Worm (Caenorhabditis elegans) whole organism, L1 larva: Measurements from ENCODE around the gene F13C5.5.

ENCODE experiments used
- Y116A8C.19 ChIP-seq: sonication (generic microtip); optimal IDR thresholded peaks from 2 replicates; lab custom pipeline; 2016; ENCODE audit warnings: missing compliant biosample characterization, missing genetic modification characterization, borderline replicate concordance
- aha-1 ChIP-seq: fragments of 150-350 bp; optimal IDR thresholded peaks from 2 replicates; lab custom pipeline; 2014; ENCODE audit warnings: missing biosample characterization, missing genetic modification characterization
- ceh-82 ChIP-seq, 3 experiments: fragments of 150-350 bp in 1 of 3; sonication (generic microtip) in 2 of 3; optimal IDR thresholded peaks; 2 replicates each; lab custom pipeline; 2014 to 2017; ENCODE audit warnings: missing biosample characterization in 3 of 3, missing genetic modification characterization in 3 of 3
- ceh-90 ChIP-seq: sonication (generic microtip); optimal IDR thresholded peaks from 2 replicates; lab custom pipeline; 2016; ENCODE audit warnings: missing genetic modification characterization, missing compliant biosample characterization
- dpl-1 ChIP-seq, 3 experiments: fragments of 150-350 bp in 2 of 3; sonication (generic microtip) in 1 of 3; optimal IDR thresholded peaks; 2 replicates each; lab custom pipeline; 2014 to 2017; ENCODE audit warnings: missing biosample characterization in 3 of 3, missing genetic modification characterization in 3 of 3, missing genetic modification reagents in 3 of 3
- dsc-1 ChIP-seq: sonication (generic microtip); optimal IDR thresholded peaks from 2 replicates; lab custom pipeline; 2016; ENCODE audit warnings: mild to moderate bottlenecking, missing genetic modification characterization, missing compliant biosample characterization
- egl-27 ChIP-seq, 2 experiments: fragments of 150-350 bp in 1 of 2; sonication (generic microtip); optimal IDR thresholded peaks; 3 replicates each; lab custom pipeline; 2017 to 2018; ENCODE audit warnings: missing biosample characterization in 2 of 2, missing genetic modification characterization in 2 of 2, missing genetic modification reagents in 2 of 2
- elt-2 ChIP-seq: sonication (generic microtip); optimal IDR thresholded peaks from 2 replicates; lab custom pipeline; 2016; ENCODE audit warnings: missing genetic modification characterization, mild to moderate bottlenecking, inconsistent platforms, missing compliant biosample characterization, missing genetic modification reagents
- elt-3 ChIP-seq, 6 experiments: fragments of 150-350 bp in 1 of 6; sonication (generic microtip); optimal IDR thresholded peaks; 2 replicates each; lab custom pipeline; 2017 to 2018; ENCODE audit warnings: missing biosample characterization in 6 of 6, missing genetic modification characterization in 6 of 6, inconsistent platforms in 1 of 6
- ets-5 ChIP-seq: fragments of 200-800 bp; sonication (Bioruptor generic); IDR thresholded peaks from 2 replicates; pipeline ENCODE4 v1.3.6; 2022; ENCODE audit warnings: missing genetic modification characterization, missing compliant biosample characterization
- fkh-4 ChIP-seq: sonication (generic microtip); optimal IDR thresholded peaks from 2 replicates; lab custom pipeline; 2016; ENCODE audit warnings: missing compliant biosample characterization, missing genetic modification characterization, borderline replicate concordance
- fkh-8 ChIP-seq: sonication (generic microtip); optimal IDR thresholded peaks from 2 replicates; lab custom pipeline; 2016; ENCODE audit warnings: mild to moderate bottlenecking, missing genetic modification characterization, missing compliant biosample characterization
- fos-1 ChIP-seq: fragments of 150-350 bp; optimal IDR thresholded peaks from 2 replicates; lab custom pipeline; 2014; ENCODE audit warnings: missing biosample characterization, missing genetic modification characterization
- hlh-17 ChIP-seq: fragments of 200-800 bp; sonication (Bioruptor generic); optimal IDR thresholded peaks from 2 replicates; lab custom pipeline; 2018; ENCODE audit warnings: missing genetic modification characterization, mild to moderate bottlenecking, missing compliant biosample characterization, moderate library complexity, borderline replicate concordance
- lin-13 ChIP-seq: fragments of 150-350 bp; optimal IDR thresholded peaks from 2 replicates; lab custom pipeline; 2014; ENCODE audit warnings: missing biosample characterization, missing genetic modification reagents, missing genetic modification characterization
- lin-35 ChIP-seq, 2 experiments: fragments of 150-350 bp; optimal IDR thresholded peaks; 2 replicates each; lab custom pipeline; 2014; ENCODE audit warnings: missing biosample characterization in 2 of 2, missing genetic modification characterization in 2 of 2, missing genetic modification reagents in 2 of 2
- lir-3 ChIP-seq: sonication (generic microtip); optimal IDR thresholded peaks from 2 replicates; lab custom pipeline; 2016; ENCODE audit warnings: mild to moderate bottlenecking, missing genetic modification characterization, moderate library complexity, missing compliant biosample characterization; ENCODE audit not compliant: poor library complexity
- nhr-11 ChIP-seq: fragments of 150-350 bp; optimal IDR thresholded peaks from 2 replicates; lab custom pipeline; 2014; ENCODE audit warnings: missing biosample characterization, missing genetic modification characterization
- nhr-12 ChIP-seq: sonication (generic microtip); optimal IDR thresholded peaks from 2 replicates; lab custom pipeline; 2017; ENCODE audit warnings: missing biosample characterization, missing genetic modification characterization
- nhr-237 ChIP-seq: fragments of 150-350 bp; optimal IDR thresholded peaks from 2 replicates; lab custom pipeline; 2014; ENCODE audit warnings: missing biosample characterization, missing genetic modification characterization
- nhr-28 ChIP-seq: fragments of 150-350 bp; optimal IDR thresholded peaks from 2 replicates; lab custom pipeline; 2014; ENCODE audit warnings: missing biosample characterization, missing genetic modification characterization
- nhr-47 ChIP-seq: sonication (generic microtip); optimal IDR thresholded peaks from 2 replicates; lab custom pipeline; 2016; ENCODE audit warnings: mild to moderate bottlenecking, missing genetic modification characterization, moderate library complexity, missing compliant biosample characterization
- nhr-71 ChIP-seq: sonication (generic microtip); optimal IDR thresholded peaks from 2 replicates; lab custom pipeline; 2016; ENCODE audit warnings: mild to moderate bottlenecking, missing genetic modification characterization, moderate library complexity, missing compliant biosample characterization
- nhr-77 ChIP-seq: fragments of 150-350 bp; optimal IDR thresholded peaks from 2 replicates; lab custom pipeline; 2014; ENCODE audit warnings: missing biosample characterization, missing genetic modification characterization
- nhr-85 ChIP-seq: sonication (generic microtip); peaks from one replicate; lab custom pipeline; 2016; ENCODE audit warnings: missing genetic modification characterization, inconsistent platforms, missing compliant biosample characterization
- nhr-90 ChIP-seq: sonication (generic microtip); optimal IDR thresholded peaks from 2 replicates; lab custom pipeline; 2016; ENCODE audit warnings: mild to moderate bottlenecking, missing genetic modification characterization, missing compliant biosample characterization; ENCODE audit not compliant: poor library complexity
- pag-3 ChIP-seq: sonication (generic microtip); optimal IDR thresholded peaks from 2 replicates; lab custom pipeline; 2017; ENCODE audit warnings: missing genetic modification characterization, mild to moderate bottlenecking, missing compliant biosample characterization, antibody characterized with exemption, borderline replicate concordance; ENCODE audit not compliant: insufficient read depth
- pqm-1 ChIP-seq: sonication (generic microtip); optimal IDR thresholded peaks from 3 replicates; lab custom pipeline; 2017; ENCODE audit warnings: missing biosample characterization, missing genetic modification characterization
- rnt-1 ChIP-seq: sonication (generic microtip); optimal IDR thresholded peaks from 2 replicates; lab custom pipeline; 2016; ENCODE audit warnings: mild to moderate bottlenecking, missing genetic modification characterization, moderate library complexity, missing compliant biosample characterization
- skn-1 ChIP-seq: fragments of 150-350 bp; optimal IDR thresholded peaks from 2 replicates; lab custom pipeline; 2014; ENCODE audit warnings: missing biosample characterization, missing genetic modification characterization
- snpc-4 ChIP-seq: fragments of 150-350 bp; optimal IDR thresholded peaks from 2 replicates; lab custom pipeline; 2014; ENCODE audit warnings: missing biosample characterization, missing genetic modification characterization
- snu-23 ChIP-seq: sonication (generic microtip); optimal IDR thresholded peaks from 2 replicates; lab custom pipeline; 2016; ENCODE audit warnings: missing genetic modification characterization, missing compliant biosample characterization
- sox-4 ChIP-seq: sonication (generic microtip); optimal IDR thresholded peaks from 2 replicates; lab custom pipeline; 2016; ENCODE audit warnings: missing genetic modification characterization, missing compliant biosample characterization
- sptf-1 ChIP-seq: fragments of 150-350 bp; optimal IDR thresholded peaks from 2 replicates; lab custom pipeline; 2014; ENCODE audit warnings: missing biosample characterization, missing genetic modification characterization
- unc-30 ChIP-seq: sonication (generic microtip); optimal IDR thresholded peaks from 2 replicates; lab custom pipeline; 2017; ENCODE audit warnings: missing biosample characterization, missing genetic modification characterization
- unc-86 ChIP-seq: sonication (generic microtip); optimal IDR thresholded peaks from 2 replicates; lab custom pipeline; 2016; ENCODE audit warnings: missing genetic modification characterization, missing compliant biosample characterization
- unc-98 ChIP-seq: fragments of 200-800 bp; sonication (Bioruptor generic); IDR thresholded peaks from 2 replicates; pipeline ENCODE4 v1.3.6; 2022; ENCODE audit warnings: missing genetic modification characterization, missing compliant biosample characterization
- xbp-1 ChIP-seq: sonication (generic microtip); optimal IDR thresholded peaks from 2 replicates; lab custom pipeline; 2016; ENCODE audit warnings: missing genetic modification characterization, missing compliant biosample characterization
- zip-4 ChIP-seq: fragments of 200-800 bp; sonication (Bioruptor generic); optimal IDR thresholded peaks from 2 replicates; lab custom pipeline; 2018; ENCODE audit warnings: mild to moderate bottlenecking, missing genetic modification characterization, moderate library complexity, missing compliant biosample characterization
- ztf-11 ChIP-seq, 2 experiments: sonication (generic microtip); optimal IDR thresholded peaks; 2 replicates each; lab custom pipeline; 2016 to 2017; ENCODE audit warnings: missing genetic modification characterization in 2 of 2, missing biosample characterization in 1 of 2, missing compliant biosample characterization in 1 of 2
- ztf-4 ChIP-seq: fragments of 150-350 bp; optimal IDR thresholded peaks from 2 replicates; lab custom pipeline; 2014; ENCODE audit warnings: missing biosample characterization, missing genetic modification characterization

The F13C5.5 gene

ce11 chrX:587798-588197 lies 20.5 kb downstream of the F13C5.5 start, which contains the start of gene mrp-1:
mrp-1 (minus strand) TSS chrX:587898.
- TF ChIP-seq egl-27 (tag; optimal IDR thresholded peaks at IDR 0.05; lab: Kevin White, UChicago) (no peak), aha-1 (tag; lab: Kevin White, UChicago) (no peak), skn-1 (tag; lab: Kevin White, UChicago) (peak; percentile 44)
- TF ChIP-seq, all 84 proteins: peak for 1

DNA sequence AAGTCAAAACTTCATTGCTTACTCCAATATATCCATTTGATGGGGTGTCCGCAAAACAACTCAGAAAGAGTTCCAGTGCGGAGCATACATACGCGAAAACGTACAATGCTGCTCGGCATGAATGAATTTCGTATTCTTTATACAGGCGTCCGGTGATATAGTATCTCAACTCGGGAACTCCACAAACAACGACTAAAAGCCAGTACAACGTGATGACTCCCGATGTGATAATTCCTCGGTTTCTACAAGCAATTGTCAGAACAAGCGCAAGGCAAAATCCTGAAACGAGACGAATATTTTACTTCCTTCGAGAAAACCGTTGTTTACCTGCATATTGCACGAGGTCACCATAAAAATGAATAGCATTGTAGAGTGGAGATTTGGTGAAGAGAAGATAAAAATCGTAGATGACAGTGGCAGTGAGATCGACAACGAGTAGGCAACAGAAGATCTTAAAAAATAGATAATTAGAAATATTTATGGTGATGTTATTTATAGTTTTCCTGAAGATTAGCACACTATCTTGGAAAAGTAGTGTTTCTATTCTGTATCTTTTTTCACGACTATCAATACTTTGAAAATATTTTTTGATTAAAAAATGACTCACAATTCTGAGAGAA lies 22.6 kb downstream of the F13C5.5 start:
- no peak for TF ChIP-seq nhr-11 (tag; lab: Kevin White, UChicago)
- peak; percentile 63 for TF ChIP-seq nhr-85
- no peak for TF ChIP-seq unc-30 (tag; lab: Kevin White, UChicago)

DNA sequence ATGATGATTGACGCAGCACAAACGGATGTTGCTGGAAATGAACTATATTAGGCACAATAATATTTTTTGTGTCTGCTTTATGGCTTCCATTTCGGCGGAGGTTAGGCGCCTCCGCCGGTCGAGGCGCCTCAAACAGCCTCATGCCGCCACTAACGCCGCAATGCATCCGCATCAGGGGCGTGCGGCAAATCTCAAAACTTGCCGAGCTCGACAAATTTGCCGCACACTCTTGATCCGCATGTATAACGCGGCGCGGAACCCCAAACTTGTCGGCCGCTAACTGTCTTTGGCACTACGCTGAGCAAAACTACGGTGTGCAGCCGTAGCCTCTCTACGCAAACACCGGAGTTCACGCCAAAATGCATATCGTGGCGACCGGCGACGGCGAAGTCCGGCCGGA lies 26.5 kb downstream of the F13C5.5 start:
- no peak for TF ChIP-seq lir-3

- TF ChIP-seq sptf-1 (tag; lab: Kevin White, UChicago) (no peak), lin-13 (GFP tag; lab: Kevin White, UChicago) (no peak), unc-30 (tag; lab: Kevin White, UChicago) (no peak), nhr-77 (tag; lab: Kevin White, UChicago) (no peak), nhr-71 (tag; lab: Kevin White, UChicago) (peak; percentile 13), fkh-4 (tag; lab: Kevin White, UChicago) (no peak), skn-1 (tag; lab: Kevin White, UChicago) (peak; percentile 86), fkh-8 (tag; lab: Kevin White, UChicago) (peak; percentile 63), elt-3 (tag; optimal IDR thresholded peaks at IDR 0.05; lab: Kevin White, UChicago) (no peak), ceh-82 (tag; optimal IDR thresholded peaks at IDR 0.05; lab: Kevin White, UChicago) (peak in 1 of 3 experiments; percentile 34), ztf-4 (tag; lab: Kevin White, UChicago) (no peak), lin-35 (GFP tag; optimal IDR thresholded peaks at IDR 0.05; lab: Kevin White, UChicago) (no peak), elt-2 (tag; lab: Kevin White, UChicago) (no peak), ztf-11 (tag; optimal IDR thresholded peaks at IDR 0.05; lab: Kevin White, UChicago) (no peak), ceh-90 (no peak), Y116A8C.19 (tag; lab: Kevin White, UChicago) (no peak), nhr-237 (tag; lab: Kevin White, UChicago) (no peak), pqm-1 (tag; lab: Kevin White, UChicago) (no peak), nhr-47 (peak; percentile 15), sox-4 (tag; lab: Kevin White, UChicago) (no peak), snu-23 (GFP tag; lab: Kevin White, UChicago) (no peak), snpc-4 (tag; lab: Kevin White, UChicago) (no peak), aha-1 (tag; lab: Kevin White, UChicago) (no peak), nhr-90 (tag; lab: Kevin White, UChicago) (no peak), dsc-1 (no peak)
- TF ChIP-seq, all 84 proteins: peak for 5
Observed at ce11 chrX:575084-575483, 33.2 kb downstream of the F13C5.5 start.

ce11 chrX:573270-573669 lies 35.0 kb downstream of the F13C5.5 start:
- no peak for TF ChIP-seq nhr-28 (tag; lab: Kevin White, UChicago)
- peak; percentile 33 for TF ChIP-seq nhr-90 (tag; lab: Kevin White, UChicago)
- TF ChIP-seq dpl-1 (GFP tag; optimal IDR thresholded peaks at IDR 0.05; lab: Kevin White, UChicago) = peak; percentile 8 to 38 (median 27)
- TF ChIP-seq xbp-1 = peak; percentile 22
- TF ChIP-seq unc-98 (GFP tag; lab: Robert Waterston, UW) = no peak
- peak; percentile 72 for TF ChIP-seq nhr-85
- no peak for TF ChIP-seq unc-86 (tag; lab: Kevin White, UChicago)
- TF ChIP-seq nhr-47 = peak; percentile 69
- peak; percentile 99 for TF ChIP-seq skn-1 (tag; lab: Kevin White, UChicago)
- no peak for TF ChIP-seq nhr-12
- TF ChIP-seq nhr-237 (tag; lab: Kevin White, UChicago) = peak; percentile 86
- no peak for TF ChIP-seq hlh-17
- TF ChIP-seq fkh-8 (tag; lab: Kevin White, UChicago) = peak; percentile 82
- no peak for TF ChIP-seq ets-5
- TF ChIP-seq nhr-77 (tag; lab: Kevin White, UChicago) = peak; percentile 71
- TF ChIP-seq snpc-4 (tag; lab: Kevin White, UChicago) = peak; percentile 29
- peak; percentile 63 for TF ChIP-seq rnt-1 (tag; lab: Kevin White, UChicago)
- TF ChIP-seq Y116A8C.19 (tag; lab: Kevin White, UChicago) = no peak
- TF ChIP-seq zip-4 = peak; percentile 95
- TF ChIP-seq fos-1 = peak; percentile 40
- TF ChIP-seq pag-3 (tag; lab: Kevin White, UChicago) = no peak
- TF ChIP-seq elt-3 (tag; optimal IDR thresholded peaks at IDR 0.05; lab: Kevin White, UChicago) = peak in 3 of 6 experiments; percentile 35 to 56 (median 50)
- TF ChIP-seq lin-35 (GFP tag; optimal IDR thresholded peaks at IDR 0.05; lab: Kevin White, UChicago) = peak; percentile 22 to 23
